Fruit fly (Drosophila melanogaster) S2 (cell line): ENCODE measurements around the gene CG31493.

Source experiments
- CG8478 ChIP-seq: fragments of >200 bp; optimal IDR thresholded peaks from 2 replicates; lab custom pipeline; 2018
- CTCF ChIP-seq, 2 experiments: fragments of >200 bp; optimal IDR thresholded peaks; 2 replicates each; lab custom pipeline; 2018

DNA sequence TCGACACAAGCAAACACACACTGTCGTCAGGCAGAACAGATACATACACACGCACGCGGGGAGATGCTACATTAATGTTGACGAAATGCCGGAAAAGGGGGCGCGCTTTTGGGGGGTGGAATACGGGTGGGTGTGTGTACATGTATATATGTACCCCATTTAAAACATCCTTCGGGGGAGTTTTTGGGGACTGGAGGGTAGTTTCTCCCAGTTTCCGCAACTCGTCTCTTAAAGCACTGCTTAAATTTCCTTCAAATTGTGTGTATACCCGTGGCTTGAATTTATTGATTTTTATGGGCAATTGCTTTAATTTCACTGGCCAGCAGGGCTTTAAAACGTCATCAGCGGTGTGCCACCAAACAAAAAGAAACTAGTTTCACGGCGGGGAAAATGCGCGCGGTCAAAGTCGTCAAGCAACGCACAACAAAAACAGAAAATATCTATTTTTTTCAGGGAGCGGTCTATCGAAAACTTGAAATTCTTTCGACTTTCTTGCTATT lies 8.2 kb upstream of the CG31493 start:
- TF ChIP-seq CTCF (optimal IDR thresholded peaks at IDR 0.05; lab: Kevin White, UChicago): no peak
- TF ChIP-seq CG8478 (lab: Kevin White, UChicago): no peak
